Worm (Caenorhabditis elegans) whole organism, L4 larva: ENCODE data around the gene ncs-3.
A peak's percentile ranks its signal among the peaks of the same experiment; 100 is the strongest.

Experiments
- ZK546.5 ChIP-seq, 2 experiments: sonication (generic microtip); optimal IDR thresholded peaks; 2 replicates each; lab custom pipeline; 2017; ENCODE audit warnings: missing biosample characterization in 2 of 2, missing genetic modification characterization in 2 of 2
- ama-1 ChIP-seq: fragments of 150-350 bp; optimal IDR thresholded peaks from 2 replicates; lab custom pipeline; 2014; ENCODE audit warnings: inconsistent platforms, mixed read lengths
- ces-1 ChIP-seq: fragments of 150-350 bp; sonication (generic microtip); optimal IDR thresholded peaks from 4 replicates; lab custom pipeline; 2014; ENCODE audit warnings: missing biosample characterization, missing genetic modification reagents, missing genetic modification characterization
- fos-1 ChIP-seq: fragments of 150-350 bp; optimal IDR thresholded peaks from 2 replicates; lab custom pipeline; 2014; ENCODE audit warnings: missing biosample characterization, missing genetic modification characterization
- lsy-2 ChIP-seq, 2 experiments: fragments of 150-350 bp in 1 of 2; sonication (generic microtip) in 1 of 2; optimal IDR thresholded peaks; 2 replicates each; lab custom pipeline; 2014 to 2017; ENCODE audit warnings: missing biosample characterization in 2 of 2, missing genetic modification characterization in 2 of 2
- nhr-11 ChIP-seq: fragments of 150-350 bp; optimal IDR thresholded peaks from 2 replicates; lab custom pipeline; 2014; ENCODE audit warnings: missing biosample characterization, missing genetic modification characterization
- spr-3 ChIP-seq: fragments of 200-800 bp; sonication (Bioruptor generic); optimal IDR thresholded peaks from 2 replicates; lab custom pipeline; 2018; ENCODE audit warnings: mild to moderate bottlenecking, missing genetic modification characterization, missing compliant biosample characterization
- unc-62 ChIP-seq, 3 experiments: fragments of 150-350 bp in 1 of 3; sonication (generic microtip); optimal IDR thresholded peaks in 2 of 3; peaks in 1 of 3; 1 replicate in 1 of 3; 2 replicates in 2 of 3; lab custom pipeline; 2014 to 2017; ENCODE audit warnings: missing biosample characterization in 3 of 3, missing genetic modification characterization in 3 of 3, missing genetic modification reagents in 3 of 3, missing genotype in 1 of 3
- zag-1 ChIP-seq: fragments of 150-350 bp; optimal IDR thresholded peaks from 2 replicates; lab custom pipeline; 2014; ENCODE audit warnings: missing biosample characterization, missing genetic modification characterization

DNA sequence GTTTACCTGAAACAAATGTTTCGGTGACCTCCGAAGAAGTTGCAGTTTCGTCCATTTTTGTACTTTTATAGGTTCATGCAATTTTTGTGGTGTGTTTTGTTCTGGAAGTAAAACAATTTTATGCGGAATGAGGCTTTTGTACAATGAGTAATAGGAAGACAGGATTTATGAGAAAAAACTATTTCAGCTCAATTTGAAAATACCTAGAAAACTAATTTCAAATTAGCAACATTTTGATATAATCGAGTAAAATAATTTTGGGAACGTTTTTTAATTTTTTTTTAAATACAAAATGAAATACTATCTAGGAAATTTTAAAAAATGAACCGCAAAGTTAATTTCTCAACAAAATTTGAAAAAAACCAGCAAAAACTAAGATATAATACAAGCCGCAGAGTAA is 34.2 kb downstream of the ncs-3 start, which contains the start of gene rei-2:
- no peak for TF ChIP-seq zag-1 (tag; lab: Kevin White, UChicago)
- peak in 1 of 2 experiments; percentile 34 for TF ChIP-seq unc-62 (GFP tag; optimal IDR thresholded peaks at IDR 0.05 in 1 of 2; lab: Kevin White, UChicago)
- TF ChIP-seq unc-62 (tag; optimal IDR thresholded peaks at IDR 0.05; lab: Kevin White, UChicago), result no peak
- no peak for TF ChIP-seq spr-3 (GFP tag; lab: Kevin White, UChicago)
- TF ChIP-seq ZK546.5 (tag; optimal IDR thresholded peaks at IDR 0.05; lab: Kevin White, UChicago), result no peak
- TF ChIP-seq ces-1 (GFP tag; lab: Kevin White, UChicago), result no peak
- TF ChIP-seq nhr-11 (tag; lab: Kevin White, UChicago), result no peak
- no peak for TF ChIP-seq fos-1 (tag; lab: Kevin White, UChicago)
- TF ChIP-seq ama-1, result no peak
- no peak for TF ChIP-seq lsy-2 (tag; optimal IDR thresholded peaks at IDR 0.05; lab: Kevin White, UChicago)
